Worm (Caenorhabditis elegans) whole organism, late embryonic: ENCODE results near the gene har-1.

Source experiments
- ama-1 ChIP-seq: fragments of 150-350 bp; optimal IDR thresholded peaks from 2 replicates; lab custom pipeline; 2014
- ceh-24 ChIP-seq: sonication (generic microtip); optimal IDR thresholded peaks from 2 replicates; lab custom pipeline; 2016; ENCODE audit warnings: mild to moderate bottlenecking, missing genetic modification characterization, missing compliant biosample characterization
- ceh-45 ChIP-seq: fragments of 200-800 bp; sonication (Bioruptor generic); IDR thresholded peaks from 2 replicates; pipeline ENCODE4 v1.3.6; 2022; ENCODE audit warnings: missing genetic modification reagents, missing genetic modification characterization, missing compliant biosample characterization
- dve-1 ChIP-seq: sonication (generic microtip); optimal IDR thresholded peaks from 2 replicates; lab custom pipeline; 2017; ENCODE audit warnings: antibody characterized with exemption, mild to moderate bottlenecking, missing genetic modification characterization, missing compliant biosample characterization
- hlh-30 ChIP-seq: sonication (generic microtip); optimal IDR thresholded peaks from 2 replicates; lab custom pipeline; 2017; ENCODE audit warnings: antibody characterized with exemption, missing genetic modification characterization, missing compliant biosample characterization; ENCODE audit not compliant: insufficient read depth
- lim-6 ChIP-seq: sonication (generic microtip); optimal IDR thresholded peaks from 2 replicates; lab custom pipeline; 2016; ENCODE audit warnings: missing genetic modification characterization, missing compliant biosample characterization
- npax-4 ChIP-seq: sonication (generic microtip); optimal IDR thresholded peaks from 2 replicates; lab custom pipeline; 2016; ENCODE audit warnings: missing genetic modification characterization, missing compliant biosample characterization
- pax-1 ChIP-seq: fragments of 150-350 bp; optimal IDR thresholded peaks from 2 replicates; lab custom pipeline; 2014; ENCODE audit warnings: missing biosample characterization, missing genetic modification characterization
- pha-4 ChIP-seq: fragments of 150-350 bp; optimal IDR thresholded peaks from 2 replicates; lab custom pipeline; 2018; ENCODE audit warnings: missing biosample characterization, missing genetic modification reagents, missing genetic modification characterization
- ttx-3 ChIP-seq: sonication (generic microtip); optimal IDR thresholded peaks from 2 replicates; lab custom pipeline; 2016; ENCODE audit warnings: missing genetic modification reagents, missing genetic modification characterization, missing compliant biosample characterization
- ztf-16 ChIP-seq: sonication (generic microtip); optimal IDR thresholded peaks from 2 replicates; lab custom pipeline; 2017; ENCODE audit warnings: missing genetic modification characterization, missing compliant biosample characterization

- TF ChIP-seq ztf-16 (no peak), ama-1 (lab: Kevin White, UChicago) (no peak), npax-4 (no peak), pha-4 (tag; lab: Kevin White, UChicago) (no peak), hlh-30 (tag; lab: Kevin White, UChicago) (no peak), pax-1 (tag; lab: Kevin White, UChicago) (no peak), dve-1 (tag; lab: Kevin White, UChicago) (no peak), ceh-45 (GFP tag; lab: Robert Waterston, UW) (no peak), lim-6 (tag; lab: Kevin White, UChicago) (no peak), ttx-3 (tag; lab: Kevin White, UChicago) (no peak), ceh-24 (tag; lab: Kevin White, UChicago) (no peak)
Measured at ce11 chrIII:4160937-4161336, 9.1 kb downstream of the har-1 start, which contains the start of gene C01G12.16.
